Fruit fly (Drosophila melanogaster): ENCODE measurements around the gene CG9444.
"Not testable (repeated sequence)": the region's sequence is repeated elsewhere in the genome, so short reads cannot be mapped to it uniquely, and the experiment has no call there.

Gene CG9444

DNA sequence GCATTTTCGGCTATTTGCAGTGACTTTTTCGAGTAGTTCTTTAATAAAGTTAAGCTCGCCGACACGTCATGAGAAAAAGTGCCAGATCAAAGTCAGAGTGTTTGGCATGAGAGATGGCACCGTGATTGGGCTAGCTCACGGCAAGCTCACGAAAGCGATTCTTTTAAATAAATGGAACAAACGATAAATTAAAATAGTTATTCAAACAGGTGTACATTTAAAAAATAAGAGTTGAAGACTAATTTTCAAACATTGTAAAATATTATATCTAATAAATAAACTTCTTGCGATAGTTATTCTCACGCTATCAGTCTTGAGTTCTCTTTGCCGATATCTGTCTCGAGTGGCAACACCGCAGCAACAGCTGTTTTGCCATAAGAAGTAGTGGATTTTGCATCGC, 1.3 kb upstream of the CG9444 start, which contains the start of the genes eca and CG18542:
Gene eca (minus strand): TSS at position 101 of the 400 bp plus-strand sequence.
Gene CG18542 (plus strand): TSS at position 385 of the 400 bp plus-strand sequence.
- not testable (repeated sequence) for TF ChIP-seq noc (tag; optimal IDR thresholded peaks at IDR 0.05)

dm6 chr3R:9683064-9683682, 891 bp downstream of the CG9444 start:
- TF ChIP-seq noc (tag; optimal IDR thresholded peaks at IDR 0.05), result no peak

DNA sequence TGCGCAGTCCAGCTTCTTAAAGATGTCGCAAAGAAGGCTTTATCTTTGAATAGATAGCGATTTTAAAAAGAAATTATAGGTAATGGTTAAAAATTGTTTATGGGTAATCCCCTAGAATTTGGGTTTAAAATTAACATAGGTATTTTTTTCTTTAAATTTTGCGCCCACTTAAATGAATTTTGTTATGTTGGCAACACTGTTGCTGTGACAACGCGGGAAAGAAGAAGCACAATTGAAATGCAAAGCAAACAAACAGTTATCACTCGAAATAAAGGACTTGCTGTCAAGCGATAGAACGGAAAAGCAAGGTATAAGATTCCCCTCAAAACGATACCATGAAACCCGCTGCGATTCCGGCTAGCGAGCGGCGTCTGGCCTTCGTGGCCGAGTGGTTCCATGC, 4.3 kb downstream of the CG9444 start, which contains the start of gene nmdyn-D7:
Gene nmdyn-D7 (plus strand): TSS at position 194 of the 400 bp plus-strand sequence.
- TF ChIP-seq noc (tag; optimal IDR thresholded peaks at IDR 0.05), result no peak

dm6 chr3R:9677734-9678341, 6.2 kb downstream of the CG9444 start, which contains the start of gene p23:
TSS of gene p23 (plus strand) at chr3R:9677927.
- no peak for TF ChIP-seq noc (tag; optimal IDR thresholded peaks at IDR 0.05)

- no peak for TF ChIP-seq noc (tag; optimal IDR thresholded peaks at IDR 0.05)
These were observed 9.0 kb downstream of the CG9444 start, which contains the start of gene Nepl12 for dm6 chr3R:9674968-9675573. TSS of gene Nepl12 (plus strand) at chr3R:9675523.

- no peak for TF ChIP-seq noc (tag; optimal IDR thresholded peaks at IDR 0.05)
These were observed 9.8 kb downstream of the CG9444 start, which contains the start of gene Dhc1 for dm6 chr3R:9674196-9674693. TSS of gene Dhc1 (minus strand) at chr3R:9674643.

DNA sequence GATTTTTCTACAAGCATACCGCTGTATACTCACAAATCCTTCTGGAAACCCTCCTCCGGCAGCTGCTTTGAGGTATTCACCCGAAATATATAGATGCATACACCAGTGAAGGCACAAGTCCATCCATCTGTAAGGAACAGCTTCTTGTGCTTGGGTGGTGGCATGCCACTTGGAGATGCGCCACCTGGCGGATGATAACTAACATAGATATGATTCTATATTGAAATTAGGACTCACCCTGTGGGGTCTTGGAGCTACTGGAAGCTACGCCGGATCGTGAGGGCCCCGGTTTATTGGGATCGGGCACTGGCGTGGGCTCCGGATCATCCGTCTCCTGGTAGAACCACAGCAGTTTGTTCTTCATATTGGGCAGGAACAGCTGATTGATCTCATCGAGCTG, 10.9 kb downstream of the CG9444 start:
- TF ChIP-seq noc (tag; optimal IDR thresholded peaks at IDR 0.05), result no peak

DNA sequence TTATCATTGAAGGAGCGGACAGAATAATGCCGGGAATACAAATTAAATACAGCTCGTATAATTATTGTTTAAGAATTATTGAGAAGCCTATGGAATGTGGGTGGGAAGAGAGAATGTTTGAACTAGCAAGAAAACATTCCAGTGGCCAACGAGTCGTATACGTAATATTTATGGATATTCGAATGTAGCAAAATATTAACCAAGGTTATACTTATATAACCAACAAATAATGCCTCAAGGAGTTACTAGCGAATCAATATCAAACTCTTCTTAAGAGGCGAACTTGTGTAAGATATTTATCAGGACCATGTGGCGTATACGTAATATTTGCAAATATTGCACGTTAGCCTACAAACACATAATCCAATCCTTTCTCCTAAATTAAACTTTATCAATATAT, 18.7 kb downstream of the CG9444 start:
- TF ChIP-seq noc (tag; optimal IDR thresholded peaks at IDR 0.05), result no peak

DNA sequence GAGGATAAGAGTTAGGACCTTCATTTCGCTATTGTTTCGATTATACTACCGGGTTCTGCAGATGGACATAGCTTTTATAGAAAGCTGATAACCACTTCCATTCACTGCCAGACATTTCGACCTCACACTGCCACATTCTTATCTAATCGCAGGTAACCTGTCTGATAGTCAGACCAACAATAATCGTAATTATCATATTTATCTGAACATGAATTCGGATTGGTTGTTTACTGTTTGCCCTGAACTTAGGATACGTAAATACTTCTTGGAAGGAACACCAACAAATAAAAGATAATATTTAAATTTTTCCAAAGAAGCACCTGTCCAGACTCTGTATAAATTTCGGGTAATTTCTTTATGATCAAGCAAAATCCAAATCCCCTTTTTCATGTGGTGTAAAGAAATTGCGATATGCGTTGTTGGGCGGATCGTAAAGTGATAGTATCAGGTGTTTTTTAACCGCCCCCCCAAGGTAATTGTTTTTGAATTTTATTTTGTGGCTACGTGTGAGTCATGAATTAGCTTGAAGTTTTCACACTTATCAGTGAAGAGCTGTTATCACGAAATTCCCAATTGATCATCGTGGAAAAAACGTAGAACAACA, 37.9 kb downstream of the CG9444 start, which contains the start of gene Fst:
Gene Fst (minus strand): TSS at position 51 of the 604 bp plus-strand sequence.
- peak; percentile 68 for TF ChIP-seq noc (tag; optimal IDR thresholded peaks at IDR 0.05)

DNA sequence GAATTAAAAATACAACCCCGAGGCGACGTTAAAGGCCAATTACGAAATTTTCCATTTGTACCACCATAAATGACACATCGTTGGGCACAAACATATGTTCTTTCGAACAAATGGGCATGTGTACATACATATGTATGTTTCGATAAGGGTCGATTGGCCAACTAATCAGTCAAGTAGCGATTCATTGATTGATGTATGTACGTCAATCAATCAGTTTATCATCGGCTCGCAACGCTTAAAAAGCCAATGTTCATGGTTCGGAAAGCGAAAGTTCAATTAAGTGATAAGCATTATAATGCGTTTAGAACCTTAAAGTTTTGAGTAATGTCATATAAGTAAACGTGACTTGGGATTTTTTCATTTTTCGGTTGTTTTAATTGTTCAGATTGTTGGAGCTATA, 39.4 kb downstream of the CG9444 start:
- TF ChIP-seq noc (tag; optimal IDR thresholded peaks at IDR 0.05), result no peak

DNA sequence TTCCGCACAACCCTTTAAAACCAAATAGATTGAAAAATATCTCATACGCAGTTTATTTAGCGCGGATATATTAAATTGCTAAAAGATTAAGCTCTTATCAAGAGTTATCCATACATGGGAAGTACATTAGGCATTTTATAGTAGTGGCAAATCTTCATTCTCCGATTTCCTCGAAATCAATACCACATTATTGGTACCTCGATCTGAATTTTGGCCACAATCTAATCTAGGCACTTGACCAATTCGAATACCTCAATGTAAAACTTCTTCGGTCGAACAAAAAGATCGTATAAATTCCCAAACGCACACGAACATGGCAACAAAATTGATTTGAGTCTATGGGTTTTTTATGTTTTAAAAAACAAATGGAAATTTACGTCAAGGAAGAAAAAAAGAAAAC, 40.1 kb downstream of the CG9444 start:
- no peak for TF ChIP-seq noc (tag; optimal IDR thresholded peaks at IDR 0.05)

DNA sequence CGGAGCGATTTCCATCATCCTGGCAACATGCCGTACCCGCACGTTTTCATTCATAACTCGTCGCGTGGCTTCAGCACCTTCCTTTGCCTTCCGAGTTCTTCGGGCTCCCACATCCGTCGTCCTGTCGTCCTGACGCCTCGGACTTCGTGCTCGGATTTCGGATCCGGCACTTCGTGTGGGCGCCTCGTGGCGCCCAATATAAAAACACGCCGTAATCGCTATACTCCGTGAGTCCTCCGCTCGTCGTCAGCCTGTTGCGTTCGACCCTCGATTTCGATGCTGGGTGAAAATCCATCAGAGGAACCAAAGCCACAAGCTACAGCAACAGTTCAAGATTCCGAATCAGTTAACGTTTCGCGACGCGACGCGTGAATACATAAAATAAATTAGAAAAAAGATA, 43.8 kb downstream of the CG9444 start:
- no peak for TF ChIP-seq noc (tag; optimal IDR thresholded peaks at IDR 0.05)

DNA sequence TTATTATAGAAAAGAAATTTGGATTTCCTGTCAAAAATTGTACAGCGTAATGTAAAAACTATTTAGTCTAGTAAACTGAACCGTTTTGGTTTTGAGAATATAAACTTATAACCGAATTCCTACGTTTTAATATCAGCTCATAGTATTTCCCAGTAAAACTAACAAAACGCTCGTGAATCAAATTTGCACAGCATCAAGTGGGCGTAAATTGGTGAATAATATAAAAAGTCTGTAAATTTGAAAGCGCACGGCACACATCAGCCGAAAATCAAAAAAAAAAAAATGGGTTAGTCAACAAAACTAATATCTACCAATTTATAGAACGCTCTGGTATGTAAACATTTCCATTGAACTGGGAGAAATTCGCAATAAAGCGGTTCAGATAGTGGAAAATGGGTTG, 46.2 kb downstream of the CG9444 start, which contains the start of gene Dh44:
Gene Dh44 (plus strand): TSS at position 301 of the 400 bp plus-strand sequence.
- no peak for TF ChIP-seq noc (tag; optimal IDR thresholded peaks at IDR 0.05)

DNA sequence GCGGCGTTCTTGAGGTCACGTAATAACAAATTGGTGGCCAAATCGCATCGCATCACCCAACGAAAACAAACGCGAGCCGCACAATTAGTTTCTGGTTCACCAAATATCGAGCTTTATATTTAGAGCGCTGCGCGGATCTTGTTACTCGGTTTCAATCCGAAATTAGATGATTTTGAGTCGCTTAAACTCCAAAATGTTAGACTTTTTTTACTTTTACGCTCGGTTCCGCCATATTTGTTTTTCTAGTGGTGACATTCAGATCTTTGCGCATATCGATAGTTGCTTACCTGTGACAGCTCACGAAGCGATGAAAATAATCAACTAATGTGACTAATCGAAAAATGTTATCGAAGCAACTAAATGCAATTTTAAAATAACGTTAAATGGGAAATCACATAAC, 46.7 kb downstream of the CG9444 start, which contains the start of gene Scm:
Gene Scm (minus strand): TSS at position 251 of the 400 bp plus-strand sequence.
- no peak for TF ChIP-seq noc (tag; optimal IDR thresholded peaks at IDR 0.05)

dm6 chr3R:9632110-9632921, 51.7 kb downstream of the CG9444 start:
- TF ChIP-seq noc (tag; optimal IDR thresholded peaks at IDR 0.05), result no peak
